Worm (Caenorhabditis elegans) whole organism, L4 larva: Measurements from ENCODE around the gene zig-11.

Experiments
- D1046.2 ChIP-seq: fragments of 200-800 bp; sonication (Bioruptor generic); IDR thresholded peaks from 2 replicates; pipeline ENCODE4 v1.3.6; 2022; ENCODE audit warnings: missing genetic modification characterization, missing compliant biosample characterization
- F10B5.3 ChIP-seq: sonication (generic microtip); optimal IDR thresholded peaks from 2 replicates; lab custom pipeline; 2016; ENCODE audit warnings: mild to moderate bottlenecking, missing genetic modification characterization, missing compliant biosample characterization
- F26F4.8 ChIP-seq: fragments of 200-800 bp; sonication (Bioruptor generic); conservative IDR thresholded peaks from 2 replicates; pipeline ENCODE4 v1.3.6; 2022; ENCODE audit warnings: missing genetic modification characterization, missing compliant biosample characterization
- F44E2.7 ChIP-seq: fragments of 200-800 bp; sonication (Bioruptor generic); IDR thresholded peaks from 2 replicates; pipeline ENCODE4 v2.1.2; 2022; ENCODE audit warnings: missing genetic modification characterization, missing compliant biosample characterization
- F49E8.2 ChIP-seq: sonication (generic microtip); optimal IDR thresholded peaks from 2 replicates; lab custom pipeline; 2016; ENCODE audit warnings: missing compliant biosample characterization, mild to moderate bottlenecking, missing genetic modification characterization, borderline replicate concordance
- Y48G9A.11 ChIP-seq: fragments of 200-800 bp; sonication (Bioruptor generic); IDR thresholded peaks from 2 replicates; pipeline ENCODE4 v1.3.6; 2022; ENCODE audit warnings: missing genetic modification reagents, missing genetic modification characterization, missing compliant biosample characterization
- aha-1 ChIP-seq: fragments of 150-350 bp; peaks from one replicate; lab custom pipeline; 2014; ENCODE audit warnings: missing biosample characterization, missing genetic modification characterization
- aly-2 ChIP-seq: sonication (generic microtip); optimal IDR thresholded peaks from 2 replicates; lab custom pipeline; 2018; ENCODE audit warnings: missing biosample characterization, missing genetic modification characterization
- arid-1 ChIP-seq: fragments of 200-800 bp; sonication (Bioruptor generic); conservative IDR thresholded peaks from 2 replicates; pipeline ENCODE4 v1.3.6; 2022; ENCODE audit warnings: missing genetic modification reagents, missing genetic modification characterization, missing compliant biosample characterization
- ceh-32 ChIP-seq: sonication (generic microtip); optimal IDR thresholded peaks from 2 replicates; lab custom pipeline; 2016; ENCODE audit warnings: mild to moderate bottlenecking, missing genetic modification characterization, missing compliant biosample characterization; ENCODE audit not compliant: poor library complexity
- ceh-62 ChIP-seq: sonication (generic microtip); optimal IDR thresholded peaks from 2 replicates; lab custom pipeline; 2017; ENCODE audit warnings: missing biosample characterization, missing genetic modification characterization
- ces-1 ChIP-seq: fragments of 150-350 bp; sonication (generic microtip); optimal IDR thresholded peaks from 4 replicates; lab custom pipeline; 2014; ENCODE audit warnings: missing biosample characterization, missing genetic modification reagents, missing genetic modification characterization
- ctbp-1 ChIP-seq: fragments of 200-800 bp; sonication (Bioruptor generic); IDR thresholded peaks from 2 replicates; pipeline ENCODE4 v1.3.6; 2022; ENCODE audit warnings: missing genetic modification reagents, missing genetic modification characterization, missing compliant biosample characterization
- daf-19 ChIP-seq: fragments of 200-800 bp; sonication (Bioruptor generic); conservative IDR thresholded peaks from 2 replicates; pipeline ENCODE4 v1.3.6; 2022; ENCODE audit warnings: missing genetic modification characterization, missing compliant biosample characterization
- dmd-6 ChIP-seq: fragments of 200-800 bp; sonication (Bioruptor generic); IDR thresholded peaks from 2 replicates; pipeline ENCODE4 v1.3.6; 2022; ENCODE audit warnings: missing genetic modification reagents, missing genetic modification characterization, missing compliant biosample characterization
- dmd-8 ChIP-seq: fragments of 200-800 bp; sonication (Bioruptor generic); IDR thresholded peaks from 2 replicates; pipeline ENCODE4 v1.3.6; 2022; ENCODE audit warnings: missing genetic modification characterization, missing compliant biosample characterization
- dpl-1 ChIP-seq: fragments of 150-350 bp; optimal IDR thresholded peaks from 2 replicates; lab custom pipeline; 2014; ENCODE audit warnings: missing biosample characterization, missing genetic modification reagents, missing genetic modification characterization
- dve-1 ChIP-seq: sonication (generic microtip); optimal IDR thresholded peaks from 2 replicates; lab custom pipeline; 2017; ENCODE audit warnings: antibody characterized with exemption, mild to moderate bottlenecking, missing genetic modification characterization, missing compliant biosample characterization; ENCODE audit not compliant: insufficient read depth
- fkh-10 ChIP-seq: fragments of 150-350 bp; optimal IDR thresholded peaks from 2 replicates; lab custom pipeline; 2014; ENCODE audit warnings: missing biosample characterization, missing genetic modification reagents, missing genetic modification characterization
- fos-1 ChIP-seq: fragments of 150-350 bp; optimal IDR thresholded peaks from 2 replicates; lab custom pipeline; 2014; ENCODE audit warnings: missing biosample characterization, missing genetic modification characterization
- hif-1 ChIP-seq, 2 experiments: sonication (generic microtip); optimal IDR thresholded peaks; 2 replicates each; lab custom pipeline; 2016 to 2017; ENCODE audit warnings: missing compliant biosample characterization in 2 of 2, missing genetic modification characterization in 2 of 2, missing genetic modification reagents in 2 of 2, missing genotype in 2 of 2, mild to moderate bottlenecking in 1 of 2
- hlh-11 ChIP-seq: fragments of 200-800 bp; sonication (Bioruptor generic); optimal IDR thresholded peaks from 2 replicates; lab custom pipeline; 2018; ENCODE audit warnings: mild to moderate bottlenecking, missing genetic modification characterization, missing compliant biosample characterization
- jun-1 ChIP-seq: fragments of 150-350 bp; optimal IDR thresholded peaks from 2 replicates; lab custom pipeline; 2014; ENCODE audit warnings: missing biosample characterization, missing genetic modification reagents, missing genetic modification characterization
- lin-1 ChIP-seq: fragments of 200-800 bp; sonication (Bioruptor generic); IDR thresholded peaks from 2 replicates; pipeline ENCODE4 v1.3.6; 2022; ENCODE audit warnings: missing genetic modification reagents, missing genetic modification characterization, missing compliant biosample characterization
- lin-13 ChIP-seq: fragments of 150-350 bp; optimal IDR thresholded peaks from 2 replicates; lab custom pipeline; 2014; ENCODE audit warnings: missing biosample characterization, missing genetic modification reagents, missing genetic modification characterization
- lin-15B ChIP-seq: fragments of 150-350 bp; sonication (generic microtip); optimal IDR thresholded peaks from 3 replicates; lab custom pipeline; 2014; ENCODE audit warnings: missing biosample characterization, missing genetic modification characterization
- lin-38 ChIP-seq: fragments of 200-800 bp; sonication (Bioruptor generic); IDR thresholded peaks from 2 replicates; pipeline ENCODE4 v1.3.6; 2022; ENCODE audit warnings: missing genetic modification reagents, missing genetic modification characterization, missing compliant biosample characterization
- lir-3 ChIP-seq: sonication (generic microtip); optimal IDR thresholded peaks from 2 replicates; lab custom pipeline; 2016; ENCODE audit warnings: mild to moderate bottlenecking, missing genetic modification characterization, missing compliant biosample characterization
- madf-9 ChIP-seq: fragments of 200-800 bp; sonication (Bioruptor generic); conservative IDR thresholded peaks from 2 replicates; pipeline ENCODE4 v1.3.6; 2022; ENCODE audit warnings: missing genetic modification reagents, missing genetic modification characterization, missing compliant biosample characterization
- mdt-29 ChIP-seq: fragments of 200-800 bp; sonication (Bioruptor generic); IDR thresholded peaks from 2 replicates; pipeline ENCODE4 v1.3.6; 2022; ENCODE audit warnings: missing genetic modification reagents, missing genetic modification characterization, missing compliant biosample characterization
- mep-1 ChIP-seq: fragments of 150-350 bp; sonication (generic microtip); optimal IDR thresholded peaks from 3 replicates; lab custom pipeline; 2014; ENCODE audit warnings: missing biosample characterization, missing genetic modification characterization
- mes-2 ChIP-seq: sonication (generic microtip); optimal IDR thresholded peaks from 2 replicates; lab custom pipeline; 2016; ENCODE audit warnings: missing genotype, mild to moderate bottlenecking, missing genetic modification characterization, missing compliant biosample characterization; ENCODE audit not compliant: poor library complexity, severe bottlenecking
- nhr-11 ChIP-seq: fragments of 150-350 bp; optimal IDR thresholded peaks from 2 replicates; lab custom pipeline; 2014; ENCODE audit warnings: missing biosample characterization, missing genetic modification characterization
- nhr-25 ChIP-seq: sonication (generic microtip); optimal IDR thresholded peaks from 2 replicates; lab custom pipeline; 2017; ENCODE audit warnings: missing genetic modification characterization, mild to moderate bottlenecking, missing compliant biosample characterization, antibody characterized with exemption, moderate library complexity, borderline replicate concordance; ENCODE audit not compliant: insufficient read depth
- nhr-77 ChIP-seq: fragments of 150-350 bp; optimal IDR thresholded peaks from 2 replicates; lab custom pipeline; 2014; ENCODE audit warnings: missing biosample characterization, missing genetic modification characterization
- pha-4 ChIP-seq, 2 experiments: fragments of 150-350 bp in 1 of 2; fragments of 200-800 bp in 1 of 2; sonication (Bioruptor generic) in 1 of 2; IDR thresholded peaks in 1 of 2; optimal IDR thresholded peaks in 1 of 2; 2 replicates each; pipeline versions ENCODE4 v1.3.6 to Lab custom; 2014 to 2022; ENCODE audit warnings: missing genetic modification characterization in 2 of 2, missing genetic modification reagents in 2 of 2, missing biosample characterization in 1 of 2, missing compliant biosample characterization in 1 of 2
- php-3 ChIP-seq: fragments of 200-800 bp; sonication (Bioruptor generic); IDR thresholded peaks from 2 replicates; pipeline ENCODE4 v1.3.6; 2022; ENCODE audit warnings: missing genetic modification reagents, missing genetic modification characterization, missing compliant biosample characterization
- pqm-1 ChIP-seq: sonication (generic microtip); optimal IDR thresholded peaks from 2 replicates; lab custom pipeline; 2017; ENCODE audit warnings: missing biosample characterization, missing genetic modification characterization
- rbr-2 ChIP-seq: sonication (generic microtip); optimal IDR thresholded peaks from 2 replicates; lab custom pipeline; 2016; ENCODE audit warnings: missing genotype, missing genetic modification characterization, missing compliant biosample characterization
- set-16 ChIP-seq: fragments of 200-800 bp; sonication (Bioruptor generic); IDR thresholded peaks from 2 replicates; pipeline ENCODE4 v1.3.6; 2022; ENCODE audit warnings: missing genetic modification reagents, missing genetic modification characterization, missing compliant biosample characterization
- spr-1 ChIP-seq: sonication (generic microtip); optimal IDR thresholded peaks from 2 replicates; lab custom pipeline; 2016; ENCODE audit warnings: mild to moderate bottlenecking, missing genetic modification characterization, missing compliant biosample characterization
- tra-1 ChIP-seq: fragments of 200-800 bp; sonication (Bioruptor generic); IDR thresholded peaks from 2 replicates; pipeline ENCODE4 v1.3.6; 2022; ENCODE audit warnings: missing genetic modification reagents, missing genetic modification characterization, missing compliant biosample characterization
- unc-130 ChIP-seq: sonication (generic microtip); optimal IDR thresholded peaks from 2 replicates; lab custom pipeline; 2016; ENCODE audit warnings: missing genetic modification reagents, missing genetic modification characterization, missing compliant biosample characterization
- zfp-2 ChIP-seq: sonication (generic microtip); optimal IDR thresholded peaks from 2 replicates; lab custom pipeline; 2016; ENCODE audit warnings: mild to moderate bottlenecking, missing genetic modification characterization, missing compliant biosample characterization
- zfp-3 ChIP-seq: fragments of 200-800 bp; sonication (Bioruptor generic); conservative IDR thresholded peaks from 2 replicates; pipeline ENCODE4 v1.3.6; 2022; ENCODE audit warnings: missing genetic modification reagents, missing genetic modification characterization, missing compliant biosample characterization
- ztf-11 ChIP-seq: fragments of 150-350 bp; optimal IDR thresholded peaks from 2 replicates; lab custom pipeline; 2014; ENCODE audit warnings: missing biosample characterization, missing genetic modification characterization

Gene zig-11

DNA sequence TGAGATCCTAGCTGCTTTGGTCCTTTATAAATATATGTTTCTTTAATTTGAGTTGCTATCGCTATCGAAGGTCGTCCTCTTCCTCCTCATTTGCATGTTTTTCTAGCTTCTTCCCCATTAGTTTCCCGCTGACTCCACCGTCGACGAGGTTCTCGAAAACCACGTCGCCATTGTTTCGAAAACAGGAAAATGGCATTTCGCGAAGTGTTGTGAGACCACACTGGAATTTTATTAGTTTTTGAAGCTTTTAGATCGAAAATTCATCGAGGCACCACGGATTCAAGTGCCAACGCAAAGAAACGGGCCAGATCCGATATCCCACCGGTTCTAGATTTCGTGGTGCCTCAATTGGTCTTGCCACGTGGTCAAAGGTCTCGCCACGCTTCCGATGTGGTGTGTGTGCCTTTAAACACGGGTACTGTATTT, 22.2 kb downstream of the zig-11 start:
- TF ChIP-seq set-16 = no peak
- TF ChIP-seq mdt-29 (GFP tag; lab: Robert Waterston, UW) = no peak
- TF ChIP-seq zfp-3 (GFP tag; lab: Robert Waterston, UW) = no peak
- no peak for TF ChIP-seq nhr-25 (tag; lab: Kevin White, UChicago)
- peak; percentile 18 for TF ChIP-seq mes-2 (tag; lab: Kevin White, UChicago)
- no peak for TF ChIP-seq F10B5.3 (tag; lab: Kevin White, UChicago)
- TF ChIP-seq F49E8.2 (tag; lab: Kevin White, UChicago) = peak; percentile 7
- peak; percentile 67 for TF ChIP-seq lin-38 (GFP tag; lab: Robert Waterston, UW)
- peak; percentile 41; the same call in 1 of the 2 replicates for TF ChIP-seq Y48G9A.11
- TF ChIP-seq dmd-8 (GFP tag; lab: Robert Waterston, UW) = 0 out of 2 replicates have a peak, but pooled peaks have one; percentile 23
- TF ChIP-seq dpl-1 (GFP tag; lab: Kevin White, UChicago) = peak; percentile 14
- peak; percentile 54 for TF ChIP-seq unc-130 (GFP tag; lab: Kevin White, UChicago)
- TF ChIP-seq tra-1 = no peak
- TF ChIP-seq spr-1 (tag; lab: Kevin White, UChicago) = no peak
- no peak for TF ChIP-seq lir-3 (tag; lab: Kevin White, UChicago)
- 0 out of 2 replicates have a peak, but pooled peaks have one; percentile 22 for TF ChIP-seq F44E2.7 (GFP tag; lab: Robert Waterston, UW)
- TF ChIP-seq lin-1 (GFP tag; lab: Robert Waterston, UW) = no peak
- TF ChIP-seq arid-1 = no peak

DNA sequence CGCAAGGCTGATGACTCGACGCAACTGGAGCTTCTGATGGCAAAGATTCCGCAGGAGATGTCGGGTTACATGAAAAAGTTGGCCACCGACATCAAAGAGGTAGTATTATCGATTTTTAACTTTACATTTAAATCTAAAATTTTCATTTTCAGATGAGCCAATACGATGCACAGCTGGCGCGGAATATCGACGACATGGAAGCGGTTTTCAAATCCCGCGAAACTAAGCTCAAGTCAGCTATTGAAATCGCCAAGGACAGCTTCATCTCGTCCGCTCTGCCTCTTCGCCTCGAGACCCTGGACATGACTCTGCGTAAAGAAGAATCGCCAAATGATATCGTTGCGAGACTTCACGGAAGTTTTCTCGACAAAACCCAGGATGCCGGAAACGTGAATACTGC, 23.1 kb downstream of the zig-11 start, which contains the start of gene T10B5.3:
Gene T10B5.3 (minus strand): TSS at position 101 of the 400 bp plus-strand sequence.
- TF ChIP-seq ces-1 (GFP tag; lab: Kevin White, UChicago) (no peak), dmd-6 (no peak), aly-2 (tag; lab: Kevin White, UChicago) (no peak), daf-19 (GFP tag; lab: Robert Waterston, UW) (no peak), fkh-10 (GFP tag; lab: Kevin White, UChicago) (no peak), fos-1 (tag; lab: Kevin White, UChicago) (no peak), ceh-32 (tag; lab: Kevin White, UChicago) (no peak), nhr-11 (no peak), dve-1 (tag; lab: Kevin White, UChicago) (no peak)
- TF ChIP-seq, all 104 proteins: peak for 0

DNA sequence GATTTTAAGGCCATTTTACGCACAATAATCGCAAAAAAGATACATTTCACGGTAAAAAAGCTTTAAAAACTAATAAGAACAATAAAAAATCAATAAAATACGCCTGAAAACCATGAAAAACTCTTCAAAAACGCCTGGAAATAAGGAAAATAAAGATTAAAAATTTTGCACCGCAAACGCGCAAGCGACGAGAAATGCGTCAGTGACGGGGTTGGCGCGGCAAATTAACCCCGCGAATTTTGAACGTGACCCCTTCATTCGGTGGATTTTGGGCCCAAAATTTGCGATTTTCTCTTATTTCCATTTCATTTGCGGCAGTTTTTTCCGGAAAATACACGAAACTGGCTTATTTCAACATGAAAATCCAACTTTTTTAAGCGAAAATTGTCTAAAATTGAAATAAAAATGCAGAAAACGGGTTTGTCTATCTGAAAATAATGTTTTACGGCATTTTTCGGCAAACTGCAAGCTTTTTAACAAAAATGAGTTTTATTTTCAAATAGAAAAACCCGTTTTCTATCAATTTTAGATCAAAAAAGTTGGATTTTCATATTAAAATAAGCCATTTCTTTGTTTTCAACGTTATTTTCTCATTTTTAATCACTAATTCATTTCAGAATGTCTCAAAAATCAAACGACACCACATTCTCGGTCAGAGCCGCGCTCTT, 24.0 kb downstream of the zig-11 start, which contains the start of gene knl-3:
Gene knl-3 (plus strand): TSS at position 618 of the 668 bp plus-strand sequence.
- TF ChIP-seq rbr-2 (tag; lab: Kevin White, UChicago) = peak; percentile 87
- peak; percentile 81 for TF ChIP-seq hlh-11 (tag; lab: Kevin White, UChicago)
- TF ChIP-seq aha-1 (tag; lab: Kevin White, UChicago) = peak; percentile 46
- no peak for TF ChIP-seq ztf-11
- peak; percentile 92 for TF ChIP-seq mep-1 (tag; lab: Kevin White, UChicago)
- peak; percentile 93 for TF ChIP-seq arid-1
- TF ChIP-seq jun-1 (tag; lab: Kevin White, UChicago) = peak; percentile 67
- TF ChIP-seq F26F4.8 (GFP tag; lab: Robert Waterston, UW) = no peak
- peak; percentile 76; the same call in 1 of the 2 replicates for TF ChIP-seq pha-4 (GFP tag; IDR thresholded peaks at IDR 0.05; lab: Robert Waterston, UW)
- no peak for TF ChIP-seq pha-4 (tag; optimal IDR thresholded peaks at IDR 0.05; lab: Kevin White, UChicago)
- no peak for TF ChIP-seq madf-9 (GFP tag; lab: Robert Waterston, UW)
- TF ChIP-seq dmd-6 = peak; percentile 79
- peak; percentile 64 for TF ChIP-seq lin-15B (tag; lab: Kevin White, UChicago)
- peak; percentile 40 for TF ChIP-seq zfp-2 (tag; lab: Kevin White, UChicago)
- TF ChIP-seq pqm-1 = no peak
- TF ChIP-seq php-3 (GFP tag; lab: Robert Waterston, UW) = peak; percentile 68
- TF ChIP-seq ceh-32 (tag; lab: Kevin White, UChicago) = no peak
- TF ChIP-seq nhr-77 (tag; lab: Kevin White, UChicago) = peak; percentile 85
- peak; percentile 80 for TF ChIP-seq ctbp-1 (GFP tag; lab: Robert Waterston, UW)
- TF ChIP-seq fkh-10 (GFP tag; lab: Kevin White, UChicago) = peak; percentile 68
- no peak for TF ChIP-seq ceh-62 (tag; lab: Kevin White, UChicago)
- TF ChIP-seq D1046.2 (GFP tag; lab: Robert Waterston, UW) = peak; percentile 72
- TF ChIP-seq hif-1 (tag; optimal IDR thresholded peaks at IDR 0.05; lab: Kevin White, UChicago) = peak; percentile 0 to 66
- peak; percentile 87 for TF ChIP-seq lin-13 (GFP tag; lab: Kevin White, UChicago)
